Fruit fly (Drosophila melanogaster) whole organism, embryonic: ENCODE data around the gene CG13297.

ENCODE experiments used
- Aef1 ChIP-seq: fragments of 200-800 bp; sonication (Bioruptor generic); IDR thresholded peaks from 3 replicates; pipeline ENCODE4 v1.3.6; 2022; ENCODE audit warnings: missing biosample characterization, missing genetic modification characterization
- Awh ChIP-seq: fragments of 200-800 bp; sonication (Bioruptor generic); IDR thresholded peaks from 2 replicates; pipeline ENCODE4, ENCODE4 v1.3.6; 2022; ENCODE audit warnings: missing biosample characterization, missing genetic modification characterization
- Blimp-1 ChIP-seq: fragments of 200-800 bp; sonication (Bioruptor generic); optimal IDR thresholded peaks from 3 replicates; lab custom pipeline; 2018; ENCODE audit warnings: missing biosample characterization, missing genetic modification characterization, mild to moderate bottlenecking, moderate library complexity, missing genetic modification reagents
- CG10959 ChIP-seq: fragments of 200-800 bp; sonication (Bioruptor generic); IDR thresholded peaks from 2 replicates; pipeline ENCODE4 v1.3.6; 2022; ENCODE audit warnings: missing biosample characterization, missing genetic modification characterization
- CG11085 ChIP-seq: fragments of 200-800 bp; sonication (Bioruptor generic); IDR thresholded peaks from 2 replicates; pipeline ENCODE4 v1.3.6; 2022; ENCODE audit warnings: missing biosample characterization, missing genetic modification characterization
- CG11560 ChIP-seq: fragments of 200-800 bp; sonication (Bioruptor generic); IDR thresholded peaks from 3 replicates; pipeline ENCODE4 v1.3.6; 2022; ENCODE audit warnings: missing biosample characterization, missing genetic modification characterization
- CG12391 ChIP-seq: fragments of 200-800 bp; sonication (Bioruptor generic); optimal IDR thresholded peaks from 3 replicates; lab custom pipeline; 2018; ENCODE audit warnings: missing biosample characterization, mild to moderate bottlenecking, missing genetic modification characterization, moderate library complexity
- CG13287 ChIP-seq: fragments of 200-800 bp; sonication (Bioruptor generic); IDR thresholded peaks from 2 replicates; pipeline ENCODE4 v1.3.6; 2022; ENCODE audit warnings: missing biosample characterization, missing genetic modification characterization; ENCODE audit not compliant: partially characterized antibody
- CG13424 ChIP-seq: fragments of 200-800 bp; sonication (Bioruptor generic); optimal IDR thresholded peaks from 2 replicates; lab custom pipeline; 2019; ENCODE audit warnings: missing biosample characterization, mild to moderate bottlenecking, missing genetic modification characterization, moderate library complexity
- CG13775 ChIP-seq: fragments of 200-800 bp; sonication (Bioruptor generic); optimal IDR thresholded peaks from 3 replicates; lab custom pipeline; 2017; ENCODE audit warnings: missing biosample characterization, mild to moderate bottlenecking, missing genetic modification characterization
- CG14014 ChIP-seq: fragments of 200-800 bp; sonication (Bioruptor generic); IDR thresholded peaks from 2 replicates; pipeline ENCODE4 v1.3.6; 2022; ENCODE audit warnings: missing biosample characterization, missing genetic modification characterization
- CG15073 ChIP-seq: fragments of 200-800 bp; sonication (Bioruptor generic); optimal IDR thresholded peaks from 2 replicates; lab custom pipeline; 2016; ENCODE audit warnings: missing biosample characterization, missing genetic modification characterization
- CG15514 ChIP-seq: fragments of 200-800 bp; sonication (Bioruptor generic); optimal IDR thresholded peaks from 3 replicates; lab custom pipeline; 2017; ENCODE audit warnings: missing biosample characterization, missing genetic modification characterization, mild to moderate bottlenecking, moderate library complexity, missing genetic modification reagents
- CG15696 ChIP-seq: fragments of 200-800 bp; sonication (Bioruptor generic); optimal IDR thresholded peaks from 2 replicates; lab custom pipeline; 2019; ENCODE audit warnings: missing biosample characterization, mild to moderate bottlenecking, missing genetic modification characterization, moderate library complexity
- CG17385 ChIP-seq: fragments of 200-800 bp; sonication (Bioruptor generic); optimal IDR thresholded peaks from 3 replicates; lab custom pipeline; 2018; ENCODE audit warnings: missing biosample characterization, mild to moderate bottlenecking, missing genetic modification characterization
- CG17612 ChIP-seq: fragments of 200-800 bp; sonication (Bioruptor generic); IDR thresholded peaks from 2 replicates; pipeline ENCODE4 v1.3.6; 2022; ENCODE audit warnings: missing biosample characterization, missing genetic modification characterization
- CG30431 ChIP-seq: fragments of 200-800 bp; sonication (Bioruptor generic); optimal IDR thresholded peaks from 2 replicates; lab custom pipeline; 2017; ENCODE audit warnings: missing biosample characterization, missing genetic modification characterization
- CG32532 ChIP-seq: fragments of 200-800 bp; sonication (Bioruptor generic); IDR thresholded peaks from 2 replicates; pipeline ENCODE4 v1.3.6; 2022; ENCODE audit warnings: missing biosample characterization, missing genetic modification characterization
- CG3847 ChIP-seq: fragments of 200-800 bp; sonication (Bioruptor generic); IDR thresholded peaks from 2 replicates; pipeline ENCODE4 v1.3.6; 2022; ENCODE audit warnings: missing biosample characterization, missing genetic modification characterization
- CG4404 ChIP-seq: fragments of 200-800 bp; sonication (Bioruptor generic); IDR thresholded peaks from 2 replicates; pipeline ENCODE4 v1.3.6; 2022; ENCODE audit warnings: missing biosample characterization, missing genetic modification characterization
- CG5180 ChIP-seq: fragments of 200-800 bp; sonication (Bioruptor generic); optimal IDR thresholded peaks from 3 replicates; lab custom pipeline; 2017; ENCODE audit warnings: missing biosample characterization, missing genetic modification characterization, mild to moderate bottlenecking, moderate library complexity, missing genetic modification reagents
- CG6765 ChIP-seq: fragments of 200-800 bp; sonication (Bioruptor generic); optimal IDR thresholded peaks from 3 replicates; lab custom pipeline; 2017; ENCODE audit warnings: missing biosample characterization, mild to moderate bottlenecking, missing genetic modification characterization
- CG8478 ChIP-seq: fragments of >200 bp; optimal IDR thresholded peaks from 2 replicates; lab custom pipeline; 2018
- CG9797 ChIP-seq: fragments of 200-800 bp; sonication (Bioruptor generic); optimal IDR thresholded peaks from 3 replicates; lab custom pipeline; 2018; ENCODE audit warnings: missing biosample characterization, mild to moderate bottlenecking, missing genetic modification characterization
- Camta ChIP-seq: fragments of 200-800 bp; sonication (Bioruptor generic); optimal IDR thresholded peaks from 2 replicates; lab custom pipeline; 2016; ENCODE audit warnings: missing biosample characterization, missing genetic modification characterization
- Dad ChIP-seq: fragments of 200-800 bp; sonication (Bioruptor generic); optimal IDR thresholded peaks from 3 replicates; lab custom pipeline; 2016; ENCODE audit warnings: missing biosample characterization, missing genetic modification characterization
- Doc2 ChIP-seq: fragments of 200-800 bp; sonication (Bioruptor generic); IDR thresholded peaks from 2 replicates; pipeline ENCODE4 v1.3.6; 2022; ENCODE audit warnings: missing biosample characterization, missing genetic modification characterization
- ERR ChIP-seq: fragments of 200-800 bp; sonication (Bioruptor generic); optimal IDR thresholded peaks from 2 replicates; lab custom pipeline; 2016; ENCODE audit warnings: missing biosample characterization, missing genetic modification characterization
- Fer3 ChIP-seq: fragments of 200-800 bp; sonication (Bioruptor generic); optimal IDR thresholded peaks from 2 replicates; lab custom pipeline; 2018; ENCODE audit warnings: missing biosample characterization, mild to moderate bottlenecking, missing genetic modification characterization, moderate library complexity
- MTF-1 ChIP-seq: fragments of 200-800 bp; sonication (Bioruptor generic); optimal IDR thresholded peaks from 2 replicates; lab custom pipeline; 2018; ENCODE audit warnings: missing biosample characterization, mild to moderate bottlenecking, missing genetic modification characterization, borderline replicate concordance
- Nf-YA ChIP-seq: fragments of 200-800 bp; sonication (Bioruptor generic); IDR thresholded peaks from 2 replicates; pipeline ENCODE4 v1.3.6; 2022; ENCODE audit warnings: missing biosample characterization, missing genetic modification characterization
- Sin3A ChIP-seq: fragments of >200 bp; optimal IDR thresholded peaks from 2 replicates; lab custom pipeline; 2018
- Sry-δ ChIP-seq: fragments of 200-800 bp; sonication (Bioruptor generic); optimal IDR thresholded peaks from 2 replicates; lab custom pipeline; 2016; ENCODE audit warnings: missing biosample characterization, missing genetic modification characterization
- Ssrp ChIP-seq: fragments of 200-800 bp; sonication (Bioruptor generic); optimal IDR thresholded peaks from 2 replicates; lab custom pipeline; 2018; ENCODE audit warnings: missing biosample characterization, mild to moderate bottlenecking, missing genetic modification characterization, moderate library complexity
- aop ChIP-seq: fragments of 200-800 bp; sonication (Bioruptor generic); IDR thresholded peaks from 2 replicates; pipeline ENCODE4 v1.3.6; 2022; ENCODE audit warnings: missing biosample characterization, missing genetic modification characterization
- bigmax ChIP-seq: fragments of 200-800 bp; sonication (Bioruptor generic); optimal IDR thresholded peaks from 2 replicates; lab custom pipeline; 2018; ENCODE audit warnings: missing biosample characterization, mild to moderate bottlenecking, missing genetic modification characterization
- dmrt99B ChIP-seq: fragments of 200-800 bp; sonication (Bioruptor generic); optimal IDR thresholded peaks from 2 replicates; lab custom pipeline; 2018; ENCODE audit warnings: missing biosample characterization, mild to moderate bottlenecking, missing genetic modification characterization, moderate library complexity
- eve ChIP-seq, 2 experiments: fragments of >200 bp; optimal IDR thresholded peaks; 2 replicates each; lab custom pipeline; 2017; ENCODE audit warnings: missing biosample characterization in 2 of 2, missing genetic modification characterization in 2 of 2
- fd96Cb ChIP-seq: fragments of 200-800 bp; sonication (Bioruptor generic); optimal IDR thresholded peaks from 2 replicates; lab custom pipeline; 2018; ENCODE audit warnings: missing biosample characterization, mild to moderate bottlenecking, missing genetic modification characterization, moderate library complexity
- gce ChIP-seq: fragments of 200-800 bp; sonication (Bioruptor generic); IDR thresholded peaks from 3 replicates; pipeline ENCODE4 v1.3.6; 2022; ENCODE audit warnings: missing biosample characterization, missing genetic modification characterization
- gem ChIP-seq: fragments of 200-800 bp; sonication (Bioruptor generic); optimal IDR thresholded peaks from 2 replicates; lab custom pipeline; 2019; ENCODE audit warnings: missing biosample characterization, mild to moderate bottlenecking, missing genetic modification characterization, moderate library complexity
- grau ChIP-seq: fragments of 200-800 bp; optimal IDR thresholded peaks from 3 replicates; lab custom pipeline; 2019; ENCODE audit warnings: missing biosample characterization, mild to moderate bottlenecking, missing genetic modification characterization, moderate library complexity
- kni ChIP-seq: fragments of 200-800 bp; sonication (Bioruptor generic); optimal IDR thresholded peaks from 3 replicates; lab custom pipeline; 2017; ENCODE audit warnings: mild to moderate bottlenecking, missing biosample characterization, missing genetic modification reagents, missing genetic modification characterization
- lab ChIP-seq: fragments of 200-800 bp; sonication (Bioruptor generic); optimal IDR thresholded peaks from 3 replicates; lab custom pipeline; 2017; ENCODE audit warnings: missing biosample characterization, missing genetic modification characterization, mild to moderate bottlenecking, moderate library complexity, missing genetic modification reagents
- lbe ChIP-seq: fragments of 200-800 bp; sonication (Bioruptor generic); optimal IDR thresholded peaks from 2 replicates; lab custom pipeline; 2016; ENCODE audit warnings: missing biosample characterization, mild to moderate bottlenecking, missing genetic modification characterization
- pum ChIP-seq: fragments of 200-800 bp; sonication (Bioruptor generic); optimal IDR thresholded peaks from 2 replicates; lab custom pipeline; 2016; ENCODE audit warnings: missing biosample characterization, missing genetic modification characterization
- ranshi ChIP-seq: fragments of 200-800 bp; sonication (Bioruptor generic); IDR thresholded peaks from 2 replicates; pipeline ENCODE4 v1.3.6; 2022; ENCODE audit warnings: missing biosample characterization, missing genetic modification characterization
- salm ChIP-seq: fragments of 200-800 bp; sonication (Bioruptor generic); optimal IDR thresholded peaks from 2 replicates; lab custom pipeline; 2018; ENCODE audit warnings: missing biosample characterization, mild to moderate bottlenecking, missing genetic modification characterization
- sim ChIP-seq: fragments of 200-800 bp; sonication (Bioruptor generic); IDR thresholded peaks from 2 replicates; pipeline ENCODE4 v1.3.6; 2022; ENCODE audit warnings: missing biosample characterization, missing genetic modification characterization
- so ChIP-seq: fragments of 200-800 bp; sonication (Bioruptor generic); IDR thresholded peaks from 3 replicates; pipeline ENCODE4 v1.3.6; 2022; ENCODE audit warnings: missing biosample characterization, missing genetic modification characterization
- sr ChIP-seq: fragments of 200-800 bp; sonication (Bioruptor generic); IDR thresholded peaks from 3 replicates; pipeline ENCODE4 v1.3.6; 2022; ENCODE audit warnings: missing biosample characterization, missing genetic modification characterization

The CG13297 gene

DNA sequence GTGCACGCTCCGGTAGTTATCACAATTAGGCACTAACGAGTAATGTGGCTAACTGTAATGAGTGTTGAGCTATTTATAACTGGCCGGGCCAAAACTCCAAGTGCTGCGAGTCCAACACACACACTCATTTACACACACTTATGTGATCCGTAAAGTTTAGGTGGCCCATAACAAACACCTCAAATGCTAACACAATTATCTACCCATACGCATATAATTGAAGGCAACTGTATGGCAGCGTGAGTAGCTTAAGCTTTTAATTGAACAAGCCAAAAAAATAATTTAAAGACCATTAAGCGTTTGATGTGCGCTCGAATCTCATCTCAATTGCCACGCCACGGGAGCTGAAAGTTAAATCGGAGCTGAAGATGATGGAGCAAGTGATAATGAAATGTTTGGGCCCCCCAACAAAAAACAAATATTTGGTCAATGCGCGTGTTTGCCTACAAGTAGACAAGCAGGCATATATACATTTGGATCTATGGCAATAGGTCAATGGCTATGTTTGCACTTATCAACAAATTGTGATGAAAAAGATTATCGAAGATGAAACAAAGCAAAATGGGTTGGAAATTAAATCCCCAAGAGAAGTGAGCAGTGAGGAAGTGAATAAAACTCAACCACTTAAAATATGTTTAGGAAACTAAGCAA, 17.1 kb downstream of the CG13297 start, which contains the start of gene Cpr65Av (continued):
- TF ChIP-seq lbe = no peak
- no peak for TF ChIP-seq CG4404 (GFP tag; lab: Robert Waterston, UW)
- TF ChIP-seq CG14014 (GFP tag; lab: Robert Waterston, UW) = peak; percentile 34; the same call in 1 of the 2 replicates
- no peak for TF ChIP-seq bigmax (GFP tag; lab: Kevin White, UChicago)
- TF ChIP-seq grau (tag; lab: Kevin White, UChicago) = no peak
- TF ChIP-seq CG15696 (tag; lab: Kevin White, UChicago) = peak; percentile 13
- no peak for TF ChIP-seq CG9797 (GFP tag; lab: Kevin White, UChicago)
- no peak for TF ChIP-seq CG10959 (GFP tag; lab: Robert Waterston, UW)
- 0 out of 3 replicates have a peak, but pooled peaks have one; percentile 28 for TF ChIP-seq gce
- TF ChIP-seq CG15073 (GFP tag; lab: Kevin White, UChicago) = no peak
- no peak for TF ChIP-seq CG32532 (GFP tag; lab: Robert Waterston, UW)
- no peak for TF ChIP-seq fd96Cb (tag; lab: Kevin White, UChicago)
- TF ChIP-seq ranshi (GFP tag; lab: Robert Waterston, UW) = no peak
- no peak for TF ChIP-seq CG11560
- TF ChIP-seq CG8478 (lab: Kevin White, UChicago) = no peak
- no peak for TF ChIP-seq CG12391 (tag; lab: Kevin White, UChicago)
- no peak for TF ChIP-seq CG17612 (GFP tag; lab: Robert Waterston, UW)
- TF ChIP-seq ERR = no peak
- peak; percentile 25 for TF ChIP-seq lab (GFP tag; lab: Kevin White, UChicago)
- peak; percentile 13 for TF ChIP-seq Blimp-1
- TF ChIP-seq Fer3 (tag; lab: Kevin White, UChicago) = no peak
- peak; percentile 32 for TF ChIP-seq gem (tag; lab: Kevin White, UChicago)
- TF ChIP-seq sr = 0 out of 3 replicates have a peak, but pooled peaks have one; percentile 24
- peak; percentile 33; the same call in 1 of the 2 replicates for TF ChIP-seq Nf-YA (GFP tag; lab: Robert Waterston, UW)
- no peak for TF ChIP-seq aop
- no peak for TF ChIP-seq Camta (GFP tag; lab: Kevin White, UChicago)
- TF ChIP-seq dmrt99B (tag; lab: Kevin White, UChicago) = peak; percentile 59
- no peak for TF ChIP-seq Ssrp
- TF ChIP-seq CG11085 (GFP tag; lab: Robert Waterston, UW) = no peak
- no peak for TF ChIP-seq CG6765 (GFP tag; lab: Kevin White, UChicago)
- TF ChIP-seq CG13424 = peak; percentile 39
- TF ChIP-seq sim (GFP tag; lab: Robert Waterston, UW) = no peak
- no peak for TF ChIP-seq Dad (GFP tag; lab: Kevin White, UChicago)
- peak; percentile 2 for TF ChIP-seq CG17385
- peak; percentile 55 for TF ChIP-seq Awh
- no peak for TF ChIP-seq Aef1 (GFP tag; lab: Robert Waterston, UW)
- TF ChIP-seq CG13775 (GFP tag; lab: Kevin White, UChicago) = no peak
- peak; percentile 35 for TF ChIP-seq MTF-1 (GFP tag; lab: Kevin White, UChicago)
- TF ChIP-seq salm = no peak
- no peak for TF ChIP-seq CG30431 (GFP tag; lab: Kevin White, UChicago)
- peak in 1 of 2 experiments; percentile 21 for TF ChIP-seq eve (GFP tag; optimal IDR thresholded peaks at IDR 0.05; lab: Kevin White, UChicago)
- no peak for TF ChIP-seq CG3847
- TF ChIP-seq pum (GFP tag; lab: Kevin White, UChicago) = no peak
- peak; percentile 30 for TF ChIP-seq CG5180
- TF ChIP-seq Sin3A (lab: Kevin White, UChicago) = no peak
- TF ChIP-seq CG13287 (GFP tag; lab: Robert Waterston, UW) = no peak
- TF ChIP-seq so (GFP tag; lab: Robert Waterston, UW) = no peak
- TF ChIP-seq kni (GFP tag; lab: Kevin White, UChicago) = no peak
- no peak for TF ChIP-seq Doc2 (GFP tag; lab: Robert Waterston, UW)
- TF ChIP-seq Sry-δ (GFP tag; lab: Kevin White, UChicago) = no peak
- no peak for TF ChIP-seq CG15514 (GFP tag; lab: Kevin White, UChicago)
